Fruit fly (Drosophila melanogaster) ovary, adult (tissue): ENCODE results near the gene CG46042.

Source experiments
- CG17801 ChIP-seq: fragments of 200-800 bp; optimal IDR thresholded peaks from 2 replicates; lab custom pipeline; 2019; ENCODE audit warnings: missing biosample characterization, mild to moderate bottlenecking, missing genetic modification characterization, moderate library complexity; ENCODE audit not compliant: partially characterized antibody

Gene CG46042

dm6 chr3R:19942312-19942711 lies at the start of gene CG46042:
CG46042 (minus strand) TSS chr3R:19942412.
- TF ChIP-seq CG17801: no peak

dm6 chr3R:19985376-19985775 lies 43.2 kb upstream of the CG46042 start:
- no peak for TF ChIP-seq CG17801

- no peak for TF ChIP-seq CG17801
Observed at dm6 chr3R:19972598-19972997, 30.4 kb upstream of the CG46042 start, which contains the start of gene CG31213. CG31213 (plus strand) TSS chr3R:19972898.

- no peak for TF ChIP-seq CG17801
Observed at dm6 chr3R:19968695-19969094, 26.5 kb upstream of the CG46042 start.

dm6 chr3R:19948143-19948542 lies 5.9 kb upstream of the CG46042 start, which contains the start of gene CG4783:
CG4783 (plus strand) TSS chr3R:19948443.
- no peak for TF ChIP-seq CG17801

dm6 chr3R:19938941-19939587 lies 3.1 kb downstream of the CG46042 start:
- no peak for TF ChIP-seq CG17801

dm6 chr3R:19935777-19936125 lies 6.5 kb downstream of the CG46042 start:
- no peak for TF ChIP-seq CG17801

- TF ChIP-seq CG17801: no peak
Observed at dm6 chr3R:19934840-19935776, 7.1 kb downstream of the CG46042 start, which contains the start of gene mira. mira (minus strand) TSS chr3R:19935120.

- TF ChIP-seq CG17801: no peak
Observed at dm6 chr3R:19932169-19932568, 10.0 kb downstream of the CG46042 start.

dm6 chr3R:19930913-19931706 lies 11.1 kb downstream of the CG46042 start:
- TF ChIP-seq CG17801: no peak

dm6 chr3R:19928544-19928943 lies 13.7 kb downstream of the CG46042 start, which contains the start of gene CG4459:
CG4459 (minus strand) TSS chr3R:19928644.
- no peak for TF ChIP-seq CG17801

- TF ChIP-seq CG17801: no peak
Observed at dm6 chr3R:19925271-19925670, 16.9 kb downstream of the CG46042 start, which contains the start of gene CG4462. CG4462 (minus strand) TSS chr3R:19925371.

- TF ChIP-seq CG17801: peak; percentile 4
Observed at dm6 chr3R:19924331-19924730, 17.9 kb downstream of the CG46042 start.

dm6 chr3R:19918207-19918606 lies 24.0 kb downstream of the CG46042 start, which contains the start of gene CG4770:
CG4770 (plus strand) TSS chr3R:19918507.
- TF ChIP-seq CG17801: no peak

- TF ChIP-seq CG17801: no peak
Observed at dm6 chr3R:19917739-19918138, 24.5 kb downstream of the CG46042 start, which contains the start of gene CG4465. CG4465 (minus strand) TSS chr3R:19917839.

dm6 chr3R:19915312-19915711 lies 26.9 kb downstream of the CG46042 start, which contains the start of the genes Xport-A and Xport-B:
Xport-A (minus strand) TSS chr3R:19915412.
Xport-B (minus strand) TSS chr3R:19915412.
- no peak for TF ChIP-seq CG17801
